Worm (Caenorhabditis elegans): ENCODE data around the gene madf-11.

ce11 chrIII:5601999-5602398 is 1.3 kb downstream of the madf-11 start:
- TF ChIP-seq lsy-2 (tag; optimal IDR thresholded peaks at IDR 0.05) (peak; percentile 13 to 72), nhr-12 (tag; optimal IDR thresholded peaks at IDR 0.05) (no peak), nhr-25 (tag; optimal IDR thresholded peaks at IDR 0.05) (peak; percentile 63), unc-39 (tag; optimal IDR thresholded peaks at IDR 0.05) (no peak), elt-1 (tag; optimal IDR thresholded peaks at IDR 0.05) (no peak), ceh-82 (tag; optimal IDR thresholded peaks at IDR 0.05) (no peak), ztf-11 (tag; optimal IDR thresholded peaks at IDR 0.05) (no peak), zag-1 (tag; optimal IDR thresholded peaks at IDR 0.05) (no peak), nhr-10 (tag; optimal IDR thresholded peaks at IDR 0.05) (no peak), nhr-21 (tag; optimal IDR thresholded peaks at IDR 0.05) (peak; percentile 70), ZK546.5 (tag; optimal IDR thresholded peaks at IDR 0.05) (no peak), nhr-11 (tag; optimal IDR thresholded peaks at IDR 0.05) (no peak), nhr-237 (tag; optimal IDR thresholded peaks at IDR 0.05) (no peak)

All from whole organism, L2 larva.